Worm (Caenorhabditis elegans): Measurements from ENCODE around the gene W04B5.8.

Gene W04B5.8

ce11 chrIII:2471855-2472254 is 45.7 kb downstream of the W04B5.8 start:
- TF ChIP-seq ztf-23 (GFP tag; IDR thresholded peaks at IDR 0.05), result 0 out of 2 replicates have a peak, but pooled peaks have one; percentile 20
- no peak for TF ChIP-seq med-1 (GFP tag; optimal IDR thresholded peaks at IDR 0.05; ENCODE audit: insufficient read depth)
- TF ChIP-seq flt-1 (GFP tag; IDR thresholded peaks at IDR 0.05), result peak; percentile 78

ce11 chrIII:2473554-2473953 is 47.4 kb downstream of the W04B5.8 start, which contains the start of gene smg-6:
TSS of gene smg-6 (plus strand) at chrIII:2473854.
- no peak for TF ChIP-seq T22C8.4 (GFP tag; IDR thresholded peaks at IDR 0.05)
- no peak for TF ChIP-seq klf-2 (GFP tag; conservative IDR thresholded peaks at IDR 0.05)
- no peak for TF ChIP-seq ref-1 (GFP tag; conservative IDR thresholded peaks at IDR 0.05)
- no peak for TF ChIP-seq ztf-29 (GFP tag; IDR thresholded peaks at IDR 0.05)
- TF ChIP-seq cog-1 (tag; optimal IDR thresholded peaks at IDR 0.05), result no peak
- no peak for TF ChIP-seq med-1 (GFP tag; optimal IDR thresholded peaks at IDR 0.05; ENCODE audit: insufficient read depth)
- no peak for TF ChIP-seq flt-1 (GFP tag; IDR thresholded peaks at IDR 0.05)
- TF ChIP-seq tab-1 (GFP tag; IDR thresholded peaks at IDR 0.05), result no peak
- TF ChIP-seq ztf-23 (GFP tag; IDR thresholded peaks at IDR 0.05), result no peak

ce11 chrIII:2474781-2475180 is 48.7 kb downstream of the W04B5.8 start:
- TF ChIP-seq med-1 (GFP tag; optimal IDR thresholded peaks at IDR 0.05; ENCODE audit: insufficient read depth) (no peak), cog-1 (tag; optimal IDR thresholded peaks at IDR 0.05) (no peak), ref-1 (GFP tag; conservative IDR thresholded peaks at IDR 0.05) (no peak), ztf-29 (GFP tag; IDR thresholded peaks at IDR 0.05) (no peak), flt-1 (GFP tag; IDR thresholded peaks at IDR 0.05) (no peak), tab-1 (GFP tag; IDR thresholded peaks at IDR 0.05) (no peak), klf-2 (GFP tag; conservative IDR thresholded peaks at IDR 0.05) (no peak), T22C8.4 (GFP tag; IDR thresholded peaks at IDR 0.05) (no peak), ztf-23 (GFP tag; IDR thresholded peaks at IDR 0.05) (no peak)

ce11 chrIII:2477303-2477702 is 51.2 kb downstream of the W04B5.8 start:
- no peak for TF ChIP-seq ztf-23 (GFP tag; IDR thresholded peaks at IDR 0.05)
- no peak for TF ChIP-seq ztf-29 (GFP tag; IDR thresholded peaks at IDR 0.05)
- TF ChIP-seq T22C8.4 (GFP tag; IDR thresholded peaks at IDR 0.05), result no peak
- no peak for TF ChIP-seq tab-1 (GFP tag; IDR thresholded peaks at IDR 0.05)
- TF ChIP-seq cog-1 (tag; optimal IDR thresholded peaks at IDR 0.05), result no peak
- no peak for TF ChIP-seq med-1 (GFP tag; optimal IDR thresholded peaks at IDR 0.05; ENCODE audit: insufficient read depth)
- TF ChIP-seq ref-1 (GFP tag; conservative IDR thresholded peaks at IDR 0.05), result no peak
- TF ChIP-seq klf-2 (GFP tag; conservative IDR thresholded peaks at IDR 0.05), result no peak
- TF ChIP-seq flt-1 (GFP tag; IDR thresholded peaks at IDR 0.05), result no peak

ce11 chrIII:2478605-2479004 is 52.5 kb downstream of the W04B5.8 start:
- TF ChIP-seq ztf-23 (GFP tag; IDR thresholded peaks at IDR 0.05) (no peak), T22C8.4 (GFP tag; IDR thresholded peaks at IDR 0.05) (peak; percentile 70)
